Worm (Caenorhabditis elegans) whole organism, L1 larva: ENCODE measurements around the gene islo-1.

Experiments
- ama-1 ChIP-seq: fragments of 150-350 bp; optimal IDR thresholded peaks from 2 replicates; lab custom pipeline; 2014
- fkh-10 ChIP-seq: sonication (generic microtip); optimal IDR thresholded peaks from 2 replicates; lab custom pipeline; 2017; ENCODE audit warnings: missing biosample characterization, missing genetic modification reagents, missing genetic modification characterization
- lin-13 ChIP-seq: fragments of 150-350 bp; optimal IDR thresholded peaks from 2 replicates; lab custom pipeline; 2014; ENCODE audit warnings: missing biosample characterization, missing genetic modification reagents, missing genetic modification characterization
- nhr-71 ChIP-seq: sonication (generic microtip); optimal IDR thresholded peaks from 2 replicates; lab custom pipeline; 2016; ENCODE audit warnings: mild to moderate bottlenecking, missing genetic modification characterization, moderate library complexity, missing compliant biosample characterization
- xbp-1 ChIP-seq: sonication (generic microtip); optimal IDR thresholded peaks from 2 replicates; lab custom pipeline; 2016; ENCODE audit warnings: missing genetic modification characterization, missing compliant biosample characterization

DNA sequence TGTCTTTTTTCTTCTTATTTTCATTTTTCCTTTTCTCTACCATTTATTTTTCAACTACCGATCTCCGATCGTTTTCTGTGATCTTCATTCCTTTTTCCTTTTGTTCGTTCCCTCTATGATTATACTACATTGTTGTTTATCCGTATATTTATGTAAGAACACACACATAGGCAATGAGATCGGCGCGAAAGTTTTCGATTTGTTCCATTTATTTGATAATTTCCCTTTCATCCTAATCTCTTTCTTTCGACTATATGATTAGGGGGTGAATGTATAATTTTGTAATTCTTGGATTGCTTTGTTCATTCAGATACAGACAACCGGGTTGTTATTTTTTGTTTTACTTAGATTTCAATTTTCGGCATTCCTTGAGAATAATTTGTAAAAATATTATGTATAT is 37.4 kb downstream of the islo-1 start:
- no peak for TF ChIP-seq lin-13 (GFP tag; lab: Kevin White, UChicago)
- TF ChIP-seq nhr-71 = no peak
- no peak for TF ChIP-seq xbp-1
- TF ChIP-seq fkh-10 = no peak
- no peak for TF ChIP-seq ama-1 (lab: Kevin White, UChicago)
